Worm (Caenorhabditis elegans) whole organism, L3 larva: ENCODE measurements around the gene srw-53.

Source experiments
- ama-1 ChIP-seq: fragments of 150-350 bp; optimal IDR thresholded peaks from 2 replicates; lab custom pipeline; 2018
- ceh-16 ChIP-seq: sonication (generic microtip); optimal IDR thresholded peaks from 2 replicates; lab custom pipeline; 2017; ENCODE audit warnings: missing biosample characterization, missing genetic modification characterization
- ceh-28 ChIP-seq: fragments of 150-350 bp; optimal IDR thresholded peaks from 2 replicates; lab custom pipeline; 2014; ENCODE audit warnings: missing biosample characterization, missing genetic modification reagents, missing genetic modification characterization
- ceh-82 ChIP-seq: fragments of 150-350 bp; optimal IDR thresholded peaks from 2 replicates; lab custom pipeline; 2014; ENCODE audit warnings: missing biosample characterization, missing genetic modification characterization
- daf-12 ChIP-seq: fragments of 150-350 bp; optimal IDR thresholded peaks from 2 replicates; lab custom pipeline; 2014; ENCODE audit warnings: missing biosample characterization, missing genetic modification reagents, missing genetic modification characterization
- elt-1 ChIP-seq: fragments of 150-350 bp; optimal IDR thresholded peaks from 2 replicates; lab custom pipeline; 2014; ENCODE audit warnings: missing biosample characterization, missing genetic modification characterization
- elt-2 ChIP-seq: sonication (generic microtip); optimal IDR thresholded peaks from 2 replicates; lab custom pipeline; 2016; ENCODE audit warnings: missing genetic modification reagents, mild to moderate bottlenecking, missing genetic modification characterization, missing compliant biosample characterization
- elt-3 ChIP-seq, 3 experiments: fragments of 150-350 bp in 1 of 3; sonication (generic microtip) in 2 of 3; optimal IDR thresholded peaks; 2 replicates in 2 of 3; 4 replicates in 1 of 3; lab custom pipeline; 2014 to 2017; ENCODE audit warnings: missing biosample characterization in 3 of 3, missing genetic modification characterization in 3 of 3
- fkh-10 ChIP-seq: sonication (generic microtip); optimal IDR thresholded peaks from 2 replicates; lab custom pipeline; 2017; ENCODE audit warnings: missing biosample characterization, missing genetic modification reagents, missing genetic modification characterization
- fkh-2 ChIP-seq: fragments of 150-350 bp; optimal IDR thresholded peaks from 2 replicates; lab custom pipeline; 2014; ENCODE audit warnings: missing biosample characterization, missing genetic modification reagents, missing genetic modification characterization
- fos-1 ChIP-seq: fragments of 150-350 bp; optimal IDR thresholded peaks from 2 replicates; lab custom pipeline; 2014; ENCODE audit warnings: missing biosample characterization, missing genetic modification characterization
- hmg-11 ChIP-seq: sonication (generic microtip); optimal IDR thresholded peaks from 2 replicates; lab custom pipeline; 2016; ENCODE audit warnings: missing genetic modification characterization, missing compliant biosample characterization
- lin-15B ChIP-seq: fragments of 150-350 bp; optimal IDR thresholded peaks from 2 replicates; lab custom pipeline; 2014; ENCODE audit warnings: missing biosample characterization, missing genetic modification characterization
- lin-39 ChIP-seq: fragments of 150-350 bp; optimal IDR thresholded peaks from 2 replicates; lab custom pipeline; 2018; ENCODE audit warnings: missing biosample characterization, missing genetic modification reagents, missing genetic modification characterization
- lsy-12 ChIP-seq: sonication (generic microtip); optimal IDR thresholded peaks from 2 replicates; lab custom pipeline; 2016; ENCODE audit warnings: mild to moderate bottlenecking, missing genetic modification characterization, missing compliant biosample characterization
- mdl-1 ChIP-seq: fragments of 150-350 bp; optimal IDR thresholded peaks from 2 replicates; lab custom pipeline; 2014; ENCODE audit warnings: missing biosample characterization, missing genetic modification characterization
- mml-1 ChIP-seq: fragments of 150-350 bp; sonication (generic microtip); optimal IDR thresholded peaks from 3 replicates; lab custom pipeline; 2014; ENCODE audit warnings: missing biosample characterization, missing genetic modification characterization
- nhr-11 ChIP-seq: fragments of 150-350 bp; optimal IDR thresholded peaks from 2 replicates; lab custom pipeline; 2014; ENCODE audit warnings: missing biosample characterization, missing genetic modification characterization
- nhr-12 ChIP-seq: fragments of 150-350 bp; optimal IDR thresholded peaks from 2 replicates; lab custom pipeline; 2014; ENCODE audit warnings: missing biosample characterization, missing genetic modification characterization
- nhr-237 ChIP-seq: fragments of 150-350 bp; optimal IDR thresholded peaks from 2 replicates; lab custom pipeline; 2014; ENCODE audit warnings: missing biosample characterization, missing genetic modification characterization
- nhr-25 ChIP-seq: sonication (generic microtip); optimal IDR thresholded peaks from 2 replicates; lab custom pipeline; 2017; ENCODE audit warnings: missing biosample characterization, missing genetic modification characterization
- nhr-28 ChIP-seq: fragments of 150-350 bp; optimal IDR thresholded peaks from 2 replicates; lab custom pipeline; 2014; ENCODE audit warnings: missing biosample characterization, missing genetic modification characterization
- nhr-76 ChIP-seq: fragments of 150-350 bp; sonication (generic microtip); optimal IDR thresholded peaks from 5 replicates; lab custom pipeline; 2014; ENCODE audit warnings: missing biosample characterization, missing genetic modification characterization
- nhr-77 ChIP-seq: fragments of 150-350 bp; optimal IDR thresholded peaks from 2 replicates; lab custom pipeline; 2014; ENCODE audit warnings: missing biosample characterization, missing genetic modification characterization
- pha-4 ChIP-seq: fragments of 150-350 bp; optimal IDR thresholded peaks from 2 replicates; lab custom pipeline; 2014; ENCODE audit warnings: missing biosample characterization, missing genetic modification reagents, missing genetic modification characterization
- pqm-1 ChIP-seq: fragments of 150-350 bp; optimal IDR thresholded peaks from 2 replicates; lab custom pipeline; 2017; ENCODE audit warnings: missing biosample characterization, missing genetic modification characterization, inconsistent platforms
- sea-2 ChIP-seq: fragments of 150-350 bp; sonication (generic microtip); optimal IDR thresholded peaks from 4 replicates; lab custom pipeline; 2014; ENCODE audit warnings: missing biosample characterization, missing genetic modification reagents, missing genetic modification characterization
- skn-1 ChIP-seq: fragments of 150-350 bp; optimal IDR thresholded peaks from 2 replicates; lab custom pipeline; 2014; ENCODE audit warnings: missing biosample characterization, missing genetic modification characterization
- snpc-4 ChIP-seq: fragments of 150-350 bp; optimal IDR thresholded peaks from 2 replicates; lab custom pipeline; 2014; ENCODE audit warnings: missing biosample characterization, missing genetic modification characterization
- zag-1 ChIP-seq: fragments of 150-350 bp; optimal IDR thresholded peaks from 2 replicates; lab custom pipeline; 2014; ENCODE audit warnings: missing biosample characterization, missing genetic modification characterization
- ztf-11 ChIP-seq: fragments of 150-350 bp; optimal IDR thresholded peaks from 2 replicates; lab custom pipeline; 2014; ENCODE audit warnings: missing biosample characterization, missing genetic modification characterization
- ztf-4 ChIP-seq: fragments of 150-350 bp; optimal IDR thresholded peaks from 2 replicates; lab custom pipeline; 2014; ENCODE audit warnings: missing biosample characterization, missing genetic modification characterization

Gene srw-53

ce11 chrV:15905530-15905929, 37.7 kb upstream of the srw-53 start, which contains the start of the genes F35E8.1 and F35E8.2:
F35E8.1 (minus strand) TSS chrV:15905630.
F35E8.2 (plus strand) TSS chrV:15905661.
- peak; percentile 27 for TF ChIP-seq elt-2 (tag; lab: Kevin White, UChicago)

ce11 chrV:15911848-15912247, 31.4 kb upstream of the srw-53 start, which contains the start of gene F35E8.6:
F35E8.6 (plus strand) TSS chrV:15912148.
- no peak for TF ChIP-seq elt-1 (tag; lab: Kevin White, UChicago)
- TF ChIP-seq ztf-11 (tag; lab: Kevin White, UChicago): no peak
- TF ChIP-seq, all 47 proteins: peak for 0

ce11 chrV:15912677-15913076, 30.5 kb upstream of the srw-53 start:
- no peak for TF ChIP-seq lin-15B (tag; lab: Kevin White, UChicago)
- TF ChIP-seq, all 47 proteins: peak for 0

ce11 chrV:15913714-15914113, 29.5 kb upstream of the srw-53 start, which contains the start of gene F35E8.7:
F35E8.7 (plus strand) TSS chrV:15914014.
- TF ChIP-seq ceh-16 (tag; lab: Kevin White, UChicago) (no peak), fkh-2 (tag; lab: Kevin White, UChicago) (no peak), ztf-4 (tag; lab: Kevin White, UChicago) (no peak), mdl-1 (tag; lab: Kevin White, UChicago) (no peak), fkh-10 (GFP tag; lab: Kevin White, UChicago) (no peak), nhr-28 (no peak), snpc-4 (no peak), nhr-77 (tag; lab: Kevin White, UChicago) (no peak), elt-1 (tag; lab: Kevin White, UChicago) (no peak), nhr-25 (tag; lab: Kevin White, UChicago) (no peak)

ce11 chrV:15914774-15915173, 28.5 kb upstream of the srw-53 start:
- TF ChIP-seq nhr-28 (no peak), pha-4 (no peak), daf-12 (tag; lab: Kevin White, UChicago) (no peak), nhr-11 (tag; lab: Kevin White, UChicago) (no peak), ceh-82 (tag; lab: Kevin White, UChicago) (no peak), ztf-4 (tag; lab: Kevin White, UChicago) (no peak), nhr-237 (no peak), snpc-4 (no peak), nhr-25 (tag; lab: Kevin White, UChicago) (no peak), nhr-77 (tag; lab: Kevin White, UChicago) (no peak), nhr-76 (tag; lab: Kevin White, UChicago) (no peak), fos-1 (no peak)

- TF ChIP-seq mdl-1 (tag; lab: Kevin White, UChicago): no peak
- TF ChIP-seq pha-4: no peak
- TF ChIP-seq lsy-12 (tag; lab: Kevin White, UChicago): no peak
- TF ChIP-seq elt-1 (tag; lab: Kevin White, UChicago): no peak
- no peak for TF ChIP-seq elt-2 (tag; lab: Kevin White, UChicago)
- TF ChIP-seq sea-2 (GFP tag; lab: Kevin White, UChicago): no peak
- TF ChIP-seq pqm-1: no peak
- no peak for TF ChIP-seq lin-39 (tag; lab: Kevin White, UChicago)
- TF ChIP-seq zag-1 (tag; lab: Kevin White, UChicago): no peak
- TF ChIP-seq fkh-10 (GFP tag; lab: Kevin White, UChicago): no peak
- TF ChIP-seq ztf-11 (tag; lab: Kevin White, UChicago): no peak
- TF ChIP-seq daf-12 (tag; lab: Kevin White, UChicago): no peak
- TF ChIP-seq nhr-237: no peak
- no peak for TF ChIP-seq nhr-12 (tag; lab: Kevin White, UChicago)
- TF ChIP-seq ceh-28: no peak
- no peak for TF ChIP-seq hmg-11 (tag; lab: Kevin White, UChicago)
- TF ChIP-seq elt-3 (tag; optimal IDR thresholded peaks at IDR 0.05; lab: Kevin White, UChicago): no peak
- TF ChIP-seq fos-1: no peak
- TF ChIP-seq nhr-76 (tag; lab: Kevin White, UChicago): no peak
- TF ChIP-seq, all 47 proteins: peak for 0
Observed at ce11 chrV:15915307-15915706, 27.9 kb upstream of the srw-53 start.

ce11 chrV:15915919-15916318, 27.3 kb upstream of the srw-53 start, which contains the start of gene gst-38:
gst-38 (minus strand) TSS chrV:15916070.
- TF ChIP-seq ama-1 (lab: Kevin White, UChicago) (no peak), elt-2 (tag; lab: Kevin White, UChicago) (peak; percentile 88), nhr-25 (tag; lab: Kevin White, UChicago) (no peak), mml-1 (tag; lab: Kevin White, UChicago) (no peak), ztf-11 (tag; lab: Kevin White, UChicago) (no peak), skn-1 (peak; percentile 14), pqm-1 (peak; percentile 41)
